Worm (Caenorhabditis elegans) whole organism, midembryonic: Measurements from ENCODE around the gene mec-18.

Experiments
- T22C8.4 ChIP-seq: fragments of 200-800 bp; sonication (Bioruptor generic); IDR thresholded peaks from 2 replicates; pipeline ENCODE4 v1.3.6; 2022; ENCODE audit warnings: missing genetic modification characterization, missing compliant biosample characterization
- cog-1 ChIP-seq: sonication (generic microtip); optimal IDR thresholded peaks from 2 replicates; lab custom pipeline; 2016; ENCODE audit warnings: missing genetic modification characterization, missing compliant biosample characterization
- flt-1 ChIP-seq: fragments of 200-800 bp; sonication (Bioruptor generic); IDR thresholded peaks from 2 replicates; pipeline ENCODE4 v1.3.6; 2022; ENCODE audit warnings: missing genetic modification characterization, missing compliant biosample characterization
- klf-2 ChIP-seq: fragments of 200-800 bp; sonication (Bioruptor generic); conservative IDR thresholded peaks from 2 replicates; pipeline ENCODE4 v1.3.6; 2022; ENCODE audit warnings: missing genetic modification reagents, missing genetic modification characterization, missing compliant biosample characterization
- med-1 ChIP-seq: sonication (generic microtip); optimal IDR thresholded peaks from 2 replicates; lab custom pipeline; 2017; ENCODE audit warnings: missing genetic modification characterization, mild to moderate bottlenecking, missing compliant biosample characterization, antibody characterized with exemption, missing genetic modification reagents; ENCODE audit not compliant: insufficient read depth
- ref-1 ChIP-seq: fragments of 200-800 bp; sonication (Bioruptor generic); conservative IDR thresholded peaks from 2 replicates; pipeline ENCODE4 v1.3.6; 2022; ENCODE audit warnings: missing genetic modification reagents, missing genetic modification characterization, missing compliant biosample characterization
- tab-1 ChIP-seq: fragments of 200-800 bp; sonication (Bioruptor generic); IDR thresholded peaks from 2 replicates; pipeline ENCODE4 v1.3.6; 2022; ENCODE audit warnings: missing genetic modification characterization, missing compliant biosample characterization
- ztf-23 ChIP-seq: fragments of 200-800 bp; sonication (Bioruptor generic); IDR thresholded peaks from 2 replicates; pipeline ENCODE4 v1.3.6; 2022; ENCODE audit warnings: missing genetic modification reagents, missing genetic modification characterization, missing compliant biosample characterization
- ztf-29 ChIP-seq: fragments of 200-800 bp; sonication (Bioruptor generic); IDR thresholded peaks from 2 replicates; pipeline ENCODE4 v1.3.6; 2022; ENCODE audit warnings: missing genetic modification reagents, missing genetic modification characterization, missing compliant biosample characterization

mec-18 gene

DNA sequence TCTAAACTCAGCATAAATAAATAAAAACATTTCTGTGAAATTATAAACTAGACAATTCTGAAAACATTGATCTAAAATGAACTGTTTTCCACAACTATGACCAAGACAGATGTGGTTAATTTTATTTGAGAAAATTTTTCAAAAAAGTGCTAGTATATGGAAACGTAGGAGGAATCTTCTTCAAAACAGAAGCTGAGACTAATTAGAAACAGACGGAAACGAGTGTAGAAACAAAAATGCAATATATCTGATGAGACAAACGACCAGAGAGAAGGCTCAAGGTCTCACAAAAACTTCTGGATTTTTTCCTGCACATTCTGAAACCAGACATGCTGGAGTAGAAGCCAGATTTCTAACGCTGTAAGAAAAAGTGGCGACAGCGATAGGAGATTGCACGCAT, 21.9 kb upstream of the mec-18 start:
- TF ChIP-seq flt-1 (GFP tag; lab: Robert Waterston, UW): no peak
- TF ChIP-seq med-1 (GFP tag; lab: Kevin White, UChicago): no peak
- TF ChIP-seq ztf-23 (GFP tag; lab: Robert Waterston, UW): no peak
- TF ChIP-seq cog-1 (tag; lab: Kevin White, UChicago): no peak
- TF ChIP-seq T22C8.4 (GFP tag; lab: Robert Waterston, UW): no peak
- TF ChIP-seq ztf-29 (GFP tag; lab: Robert Waterston, UW): no peak
- no peak for TF ChIP-seq tab-1 (GFP tag; lab: Robert Waterston, UW)
- TF ChIP-seq klf-2 (GFP tag; lab: Robert Waterston, UW): no peak
- no peak for TF ChIP-seq ref-1

DNA sequence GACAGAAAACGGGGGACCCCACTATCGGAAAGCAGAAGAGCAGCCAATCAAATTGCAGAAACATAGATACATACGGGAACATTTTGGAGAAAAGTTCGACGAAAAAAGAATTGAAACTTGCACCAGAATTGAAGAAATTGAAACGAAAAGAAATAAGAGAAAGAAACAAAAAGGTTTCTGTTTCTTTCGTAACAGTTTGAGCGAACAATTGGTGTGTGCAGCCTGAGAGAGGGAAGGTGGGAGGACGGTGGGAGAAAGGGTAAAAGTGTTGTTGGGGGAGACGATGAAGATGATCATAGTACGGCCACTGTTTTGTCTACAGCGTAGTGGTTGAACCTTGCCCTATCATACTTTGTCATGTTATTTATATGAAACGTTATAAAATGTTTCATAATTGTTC, 20.9 kb upstream of the mec-18 start:
- TF ChIP-seq ref-1 (no peak), med-1 (GFP tag; lab: Kevin White, UChicago) (no peak), cog-1 (tag; lab: Kevin White, UChicago) (no peak), ztf-29 (GFP tag; lab: Robert Waterston, UW) (no peak), T22C8.4 (GFP tag; lab: Robert Waterston, UW) (no peak), ztf-23 (GFP tag; lab: Robert Waterston, UW) (no peak), flt-1 (GFP tag; lab: Robert Waterston, UW) (no peak), klf-2 (GFP tag; lab: Robert Waterston, UW) (no peak), tab-1 (GFP tag; lab: Robert Waterston, UW) (no peak)

DNA sequence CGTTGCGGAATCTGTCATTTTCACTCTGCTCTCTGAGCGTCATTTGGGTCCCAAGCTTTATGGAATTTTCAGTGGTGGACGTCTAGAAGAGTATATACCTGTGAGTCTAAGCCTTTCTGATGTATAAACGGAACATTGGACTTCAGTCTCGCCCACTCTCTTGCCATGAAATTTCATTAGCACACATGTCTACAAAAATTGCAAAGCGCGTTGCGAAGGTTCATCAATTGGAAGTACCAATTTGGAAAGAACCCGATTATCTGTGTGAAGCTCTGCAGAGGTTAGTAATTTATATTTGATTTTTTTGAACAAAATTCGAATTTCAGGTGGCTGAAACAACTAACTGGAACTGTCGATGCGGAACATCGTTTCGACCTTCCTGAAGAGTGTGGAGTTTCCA, 15.8 kb upstream of the mec-18 start:
- no peak for TF ChIP-seq T22C8.4 (GFP tag; lab: Robert Waterston, UW)
- no peak for TF ChIP-seq ztf-29 (GFP tag; lab: Robert Waterston, UW)
- no peak for TF ChIP-seq flt-1 (GFP tag; lab: Robert Waterston, UW)
- TF ChIP-seq tab-1 (GFP tag; lab: Robert Waterston, UW): no peak

DNA sequence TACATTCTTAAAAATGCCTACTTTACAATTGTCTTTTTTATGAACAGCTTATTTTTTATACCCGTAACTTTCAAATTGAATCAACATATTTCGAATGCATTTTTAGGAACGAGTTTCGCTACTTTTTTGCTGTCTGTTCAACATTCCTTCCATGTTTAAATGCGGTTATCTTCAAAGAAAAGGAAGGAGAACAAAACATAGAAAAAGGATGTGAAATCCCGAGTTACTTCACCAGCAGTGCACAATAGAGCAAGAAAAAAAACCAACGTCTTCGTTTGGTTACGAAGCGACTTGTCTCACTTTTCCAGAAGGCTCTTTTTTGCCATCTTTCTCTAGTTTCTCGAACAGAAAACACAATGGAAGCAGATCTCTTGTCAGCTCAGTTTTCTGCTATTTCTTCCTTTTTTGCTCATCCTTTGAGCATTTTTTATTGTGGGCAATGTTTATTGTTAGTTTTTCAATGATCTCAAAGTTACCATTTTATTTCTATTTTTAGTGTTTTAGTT, 11.7 kb upstream of the mec-18 start, which contains the start of gene cka-2:
Gene cka-2 (plus strand): TSS at position 456 of the 506 bp plus-strand sequence.
- no peak for TF ChIP-seq ztf-23 (GFP tag; lab: Robert Waterston, UW)

DNA sequence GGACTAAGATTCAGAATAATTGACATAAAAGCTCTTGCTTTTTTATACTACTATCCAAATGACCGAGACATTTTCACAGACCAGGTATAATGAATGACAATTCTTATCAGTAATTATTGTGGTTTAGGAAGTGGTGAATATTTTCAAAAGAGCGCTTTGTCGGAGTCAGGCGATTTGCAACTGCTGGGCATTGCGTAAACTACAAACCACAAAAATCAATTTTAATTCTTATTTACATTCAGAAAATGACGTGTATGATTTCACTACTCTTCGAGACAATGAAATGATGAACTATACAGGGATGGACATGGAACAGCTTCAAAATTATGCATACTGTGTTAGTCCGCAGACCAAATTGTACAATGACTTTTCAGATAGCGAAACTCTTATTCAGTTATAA, 10.5 kb upstream of the mec-18 start:
- no peak for TF ChIP-seq med-1 (GFP tag; lab: Kevin White, UChicago)
- TF ChIP-seq tab-1 (GFP tag; lab: Robert Waterston, UW): no peak
- no peak for TF ChIP-seq T22C8.4 (GFP tag; lab: Robert Waterston, UW)
- TF ChIP-seq ztf-29 (GFP tag; lab: Robert Waterston, UW): no peak
- TF ChIP-seq ztf-23 (GFP tag; lab: Robert Waterston, UW): no peak
- TF ChIP-seq flt-1 (GFP tag; lab: Robert Waterston, UW): no peak
- no peak for TF ChIP-seq ref-1
- no peak for TF ChIP-seq cog-1 (tag; lab: Kevin White, UChicago)

DNA sequence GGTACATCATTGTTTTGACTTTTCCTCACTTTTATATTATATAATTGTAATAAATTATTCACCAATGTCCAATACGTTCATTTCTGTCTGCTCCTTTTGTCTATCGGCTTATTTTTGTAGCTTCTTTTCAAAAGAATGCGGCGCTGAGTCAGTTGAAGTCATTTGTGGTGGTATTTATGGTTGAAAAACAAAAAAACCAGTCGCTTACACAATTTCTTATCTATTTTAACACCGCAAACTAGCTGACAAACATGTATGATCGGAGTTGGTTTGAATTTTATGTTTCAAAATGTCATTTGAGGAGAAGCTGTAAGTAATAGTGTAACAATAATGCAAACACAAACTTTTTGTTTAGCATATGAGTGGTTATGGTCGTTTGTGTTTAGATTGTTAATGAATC, 10.0 kb upstream of the mec-18 start, which contains the start of gene ets-10:
Gene ets-10 (plus strand): TSS at position 201 of the 400 bp plus-strand sequence.
- TF ChIP-seq klf-2 (GFP tag; lab: Robert Waterston, UW) (no peak), ref-1 (no peak), T22C8.4 (GFP tag; lab: Robert Waterston, UW) (no peak), flt-1 (GFP tag; lab: Robert Waterston, UW) (no peak), cog-1 (tag; lab: Kevin White, UChicago) (no peak), ztf-29 (GFP tag; lab: Robert Waterston, UW) (no peak), med-1 (GFP tag; lab: Kevin White, UChicago) (no peak), ztf-23 (GFP tag; lab: Robert Waterston, UW) (no peak), tab-1 (GFP tag; lab: Robert Waterston, UW) (no peak)

DNA sequence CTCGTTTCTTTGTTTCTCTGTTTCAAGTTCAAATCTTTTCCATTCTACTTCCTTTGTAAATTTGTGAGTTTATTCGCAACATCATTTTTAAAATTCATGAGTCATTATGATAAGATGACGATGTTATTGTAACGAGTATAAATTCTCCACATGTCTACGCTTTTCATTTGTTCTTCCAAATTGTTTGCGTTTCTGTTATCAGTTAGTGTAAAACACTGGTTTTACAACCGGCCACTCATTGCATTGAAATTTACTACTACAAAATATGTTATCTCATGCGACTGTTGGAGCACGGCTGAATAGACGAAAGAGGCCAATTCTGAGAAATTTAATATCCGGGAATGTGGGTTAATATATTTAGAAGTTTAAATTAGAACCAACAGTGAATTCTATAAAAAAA, 8.4 kb upstream of the mec-18 start, which contains the start of gene C52B9.19:
Gene C52B9.19 (plus strand): TSS at position 176 of the 400 bp plus-strand sequence.
- TF ChIP-seq cog-1 (tag; lab: Kevin White, UChicago): no peak
- no peak for TF ChIP-seq ref-1
- TF ChIP-seq T22C8.4 (GFP tag; lab: Robert Waterston, UW): no peak
- no peak for TF ChIP-seq tab-1 (GFP tag; lab: Robert Waterston, UW)
- TF ChIP-seq med-1 (GFP tag; lab: Kevin White, UChicago): no peak
- TF ChIP-seq klf-2 (GFP tag; lab: Robert Waterston, UW): no peak
- TF ChIP-seq flt-1 (GFP tag; lab: Robert Waterston, UW): no peak
- no peak for TF ChIP-seq ztf-29 (GFP tag; lab: Robert Waterston, UW)
- no peak for TF ChIP-seq ztf-23 (GFP tag; lab: Robert Waterston, UW)

DNA sequence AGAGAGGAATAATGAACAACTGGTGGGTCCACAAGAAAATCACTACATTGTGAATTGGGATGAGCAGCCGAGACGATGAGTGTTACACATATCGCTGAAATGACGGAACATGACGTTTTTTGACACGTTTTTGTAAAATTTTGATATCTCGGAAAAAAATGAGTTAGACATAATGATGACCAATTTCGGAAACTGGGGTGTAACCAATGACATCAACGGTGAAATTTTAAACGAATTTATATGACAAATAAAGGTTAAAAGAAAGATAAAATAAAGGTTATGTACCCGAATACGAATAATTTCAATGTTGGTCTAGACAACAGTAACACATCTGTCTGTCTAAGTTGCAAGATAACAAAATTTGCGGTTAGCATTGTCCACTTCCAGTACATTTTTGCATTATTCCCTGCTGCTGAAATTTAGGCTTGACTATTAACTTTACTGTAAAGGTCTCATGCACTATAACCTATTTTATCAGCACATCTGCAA, 5.3 kb upstream of the mec-18 start, which contains the start of the genes twk-28 and ets-9:
Gene twk-28 (minus strand): TSS at position 51 of the 489 bp plus-strand sequence.
Gene ets-9 (plus strand): TSS at position 410 of the 489 bp plus-strand sequence.
- TF ChIP-seq flt-1 (GFP tag; lab: Robert Waterston, UW) (no peak), klf-2 (GFP tag; lab: Robert Waterston, UW) (no peak), ztf-29 (GFP tag; lab: Robert Waterston, UW) (no peak), cog-1 (tag; lab: Kevin White, UChicago) (no peak), ztf-23 (GFP tag; lab: Robert Waterston, UW) (no peak), T22C8.4 (GFP tag; lab: Robert Waterston, UW) (no peak), ref-1 (no peak), tab-1 (GFP tag; lab: Robert Waterston, UW) (no peak), med-1 (GFP tag; lab: Kevin White, UChicago) (no peak)

DNA sequence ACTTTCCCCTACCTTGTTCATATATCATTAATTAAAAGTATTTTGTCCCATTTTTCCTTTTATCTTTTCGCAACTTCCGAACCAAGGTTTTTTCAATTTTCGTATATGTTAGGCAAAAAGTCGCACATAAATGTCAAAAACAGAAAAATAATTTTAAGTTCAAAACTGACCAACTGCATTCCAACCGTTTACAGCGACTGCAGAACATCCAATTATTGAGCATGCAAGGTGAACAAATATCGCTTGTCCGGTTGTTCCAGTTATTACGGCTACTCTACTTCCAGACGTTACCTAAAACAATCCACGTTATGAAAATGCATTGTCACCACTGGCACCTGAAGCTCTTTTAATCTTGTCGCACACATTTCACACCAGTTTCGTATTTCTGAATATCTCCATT, 402 bp downstream of the mec-18 start, which contains the start of gene C52B9.10:
Gene C52B9.10 (plus strand): TSS at position 301 of the 400 bp plus-strand sequence.
- TF ChIP-seq tab-1 (GFP tag; lab: Robert Waterston, UW) (no peak), ztf-29 (GFP tag; lab: Robert Waterston, UW) (no peak), cog-1 (tag; lab: Kevin White, UChicago) (no peak)
